Worm (Caenorhabditis elegans) whole organism, L4 larva: ENCODE results near the gene cec-8.

Source experiments
- D1046.2 ChIP-seq: fragments of 200-800 bp; sonication (Bioruptor generic); IDR thresholded peaks from 2 replicates; pipeline ENCODE4 v1.3.6; 2022; ENCODE audit warnings: missing genetic modification characterization, missing compliant biosample characterization
- F26F4.8 ChIP-seq: fragments of 200-800 bp; sonication (Bioruptor generic); conservative IDR thresholded peaks from 2 replicates; pipeline ENCODE4 v1.3.6; 2022; ENCODE audit warnings: missing genetic modification characterization, missing compliant biosample characterization
- F37D6.2 ChIP-seq: sonication (generic microtip); optimal IDR thresholded peaks from 2 replicates; lab custom pipeline; 2016; ENCODE audit warnings: mild to moderate bottlenecking, missing genetic modification characterization, missing compliant biosample characterization
- F44E2.7 ChIP-seq: fragments of 200-800 bp; sonication (Bioruptor generic); IDR thresholded peaks from 2 replicates; pipeline ENCODE4 v2.1.2; 2022; ENCODE audit warnings: missing genetic modification characterization, missing compliant biosample characterization
- R02D3.7 ChIP-seq: fragments of 150-350 bp; sonication (generic microtip); optimal IDR thresholded peaks from 3 replicates; lab custom pipeline; 2014; ENCODE audit warnings: missing biosample characterization, missing genetic modification characterization
- Y48G9A.11 ChIP-seq: fragments of 200-800 bp; sonication (Bioruptor generic); IDR thresholded peaks from 2 replicates; pipeline ENCODE4 v1.3.6; 2022; ENCODE audit warnings: missing genetic modification reagents, missing genetic modification characterization, missing compliant biosample characterization
- ZK337.2 ChIP-seq: fragments of 200-800 bp; sonication (Bioruptor generic); IDR thresholded peaks from 2 replicates; pipeline ENCODE4 v1.3.6; 2022; ENCODE audit warnings: missing genetic modification reagents, missing genetic modification characterization, missing compliant biosample characterization
- aha-1 ChIP-seq: fragments of 150-350 bp; peaks from one replicate; lab custom pipeline; 2014; ENCODE audit warnings: missing biosample characterization, missing genetic modification characterization
- arid-1 ChIP-seq: fragments of 200-800 bp; sonication (Bioruptor generic); conservative IDR thresholded peaks from 2 replicates; pipeline ENCODE4 v1.3.6; 2022; ENCODE audit warnings: missing genetic modification reagents, missing genetic modification characterization, missing compliant biosample characterization
- attf-4 ChIP-seq: sonication (generic microtip); optimal IDR thresholded peaks from 3 replicates; lab custom pipeline; 2017; ENCODE audit warnings: missing biosample characterization, missing genetic modification characterization
- ceh-20 ChIP-seq: fragments of 200-800 bp; sonication (Bioruptor generic); IDR thresholded peaks from 2 replicates; pipeline ENCODE4 v1.3.6; 2022; ENCODE audit warnings: missing genetic modification reagents, missing genetic modification characterization, missing compliant biosample characterization
- ceh-28 ChIP-seq: fragments of 150-350 bp; optimal IDR thresholded peaks from 2 replicates; lab custom pipeline; 2014; ENCODE audit warnings: missing biosample characterization, missing genetic modification reagents, missing genetic modification characterization
- ceh-82 ChIP-seq: sonication (generic microtip); optimal IDR thresholded peaks from 2 replicates; lab custom pipeline; 2017; ENCODE audit warnings: missing biosample characterization, missing genetic modification characterization
- daf-12 ChIP-seq: fragments of 150-350 bp; optimal IDR thresholded peaks from 2 replicates; lab custom pipeline; 2014; ENCODE audit warnings: missing biosample characterization, missing genetic modification reagents, missing genetic modification characterization
- daf-8 ChIP-seq: fragments of 200-800 bp; sonication (Bioruptor generic); IDR thresholded peaks from 2 replicates; pipeline ENCODE4 v1.3.6; 2022; ENCODE audit warnings: missing genetic modification characterization, missing compliant biosample characterization
- dmd-6 ChIP-seq: fragments of 200-800 bp; sonication (Bioruptor generic); IDR thresholded peaks from 2 replicates; pipeline ENCODE4 v1.3.6; 2022; ENCODE audit warnings: missing genetic modification reagents, missing genetic modification characterization, missing compliant biosample characterization
- dmd-9 ChIP-seq: fragments of 200-800 bp; sonication (Bioruptor generic); IDR thresholded peaks from 2 replicates; pipeline ENCODE4 v1.3.6; 2022; ENCODE audit warnings: missing genetic modification reagents, missing genetic modification characterization, missing compliant biosample characterization
- hlh-11 ChIP-seq: fragments of 200-800 bp; sonication (Bioruptor generic); optimal IDR thresholded peaks from 2 replicates; lab custom pipeline; 2018; ENCODE audit warnings: mild to moderate bottlenecking, missing genetic modification characterization, missing compliant biosample characterization
- hlh-30 ChIP-seq: sonication (generic microtip); optimal IDR thresholded peaks from 2 replicates; lab custom pipeline; 2017; ENCODE audit warnings: antibody characterized with exemption, mild to moderate bottlenecking, missing genetic modification characterization, missing compliant biosample characterization; ENCODE audit not compliant: insufficient read depth
- hmg-1.1 ChIP-seq: fragments of 200-800 bp; sonication (Bioruptor generic); IDR thresholded peaks from 2 replicates; pipeline ENCODE4 v1.3.6; 2022; ENCODE audit warnings: missing genetic modification reagents, missing genetic modification characterization, missing compliant biosample characterization
- lin-29 ChIP-seq: fragments of 200-800 bp; sonication (Bioruptor generic); IDR thresholded peaks from 2 replicates; pipeline ENCODE4 v1.3.6; 2022; ENCODE audit warnings: missing genetic modification reagents, missing genetic modification characterization, missing compliant biosample characterization
- lir-3 ChIP-seq: sonication (generic microtip); optimal IDR thresholded peaks from 2 replicates; lab custom pipeline; 2016; ENCODE audit warnings: mild to moderate bottlenecking, missing genetic modification characterization, missing compliant biosample characterization
- lsy-2 ChIP-seq, 2 experiments: fragments of 150-350 bp in 1 of 2; sonication (generic microtip) in 1 of 2; optimal IDR thresholded peaks; 2 replicates each; lab custom pipeline; 2014 to 2017; ENCODE audit warnings: missing biosample characterization in 2 of 2, missing genetic modification characterization in 2 of 2
- madf-5 ChIP-seq, 2 experiments: fragments of 200-800 bp; sonication (Bioruptor generic); IDR thresholded peaks; 2 replicates each; pipeline ENCODE4 v1.3.6; 2022; ENCODE audit warnings: missing compliant biosample characterization in 2 of 2, missing genetic modification characterization in 2 of 2
- mdl-1 ChIP-seq, 2 experiments: fragments of 150-350 bp in 1 of 2; sonication (generic microtip) in 1 of 2; optimal IDR thresholded peaks; 2 replicates each; lab custom pipeline; 2014 to 2017; ENCODE audit warnings: missing biosample characterization in 2 of 2, missing genetic modification characterization in 2 of 2
- mxl-2 ChIP-seq: fragments of 200-800 bp; sonication (Bioruptor generic); conservative IDR thresholded peaks from 2 replicates; pipeline ENCODE4 v1.3.6; 2022; ENCODE audit warnings: missing genetic modification reagents, missing genetic modification characterization, missing compliant biosample characterization
- nhr-11 ChIP-seq: fragments of 150-350 bp; optimal IDR thresholded peaks from 2 replicates; lab custom pipeline; 2014; ENCODE audit warnings: missing biosample characterization, missing genetic modification characterization
- nhr-111 ChIP-seq: fragments of 200-800 bp; sonication (Bioruptor generic); optimal IDR thresholded peaks from 2 replicates; lab custom pipeline; 2018; ENCODE audit warnings: mild to moderate bottlenecking, missing genetic modification characterization, missing compliant biosample characterization
- nhr-28 ChIP-seq: fragments of 150-350 bp; optimal IDR thresholded peaks from 2 replicates; lab custom pipeline; 2014; ENCODE audit warnings: missing biosample characterization, missing genetic modification characterization
- nhr-42 ChIP-seq: fragments of 200-800 bp; sonication (Bioruptor generic); IDR thresholded peaks from 2 replicates; pipeline ENCODE4 v1.3.6; 2022; ENCODE audit warnings: missing genetic modification characterization, missing compliant biosample characterization
- nhr-77 ChIP-seq: fragments of 150-350 bp; optimal IDR thresholded peaks from 2 replicates; lab custom pipeline; 2014; ENCODE audit warnings: missing biosample characterization, missing genetic modification characterization
- pha-4 ChIP-seq, 2 experiments: fragments of 150-350 bp in 1 of 2; fragments of 200-800 bp in 1 of 2; sonication (Bioruptor generic) in 1 of 2; IDR thresholded peaks in 1 of 2; optimal IDR thresholded peaks in 1 of 2; 2 replicates each; pipeline versions ENCODE4 v1.3.6 to Lab custom; 2014 to 2022; ENCODE audit warnings: missing genetic modification characterization in 2 of 2, missing genetic modification reagents in 2 of 2, missing biosample characterization in 1 of 2, missing compliant biosample characterization in 1 of 2
- php-3 ChIP-seq: fragments of 200-800 bp; sonication (Bioruptor generic); IDR thresholded peaks from 2 replicates; pipeline ENCODE4 v1.3.6; 2022; ENCODE audit warnings: missing genetic modification reagents, missing genetic modification characterization, missing compliant biosample characterization
- rbr-2 ChIP-seq: sonication (generic microtip); optimal IDR thresholded peaks from 2 replicates; lab custom pipeline; 2016; ENCODE audit warnings: missing genotype, missing genetic modification characterization, missing compliant biosample characterization
- saeg-2 ChIP-seq: fragments of 200-800 bp; sonication (Bioruptor generic); IDR thresholded peaks from 2 replicates; pipeline ENCODE4 v1.3.6; 2022; ENCODE audit warnings: missing genetic modification reagents, missing genetic modification characterization, missing compliant biosample characterization
- set-16 ChIP-seq: fragments of 200-800 bp; sonication (Bioruptor generic); IDR thresholded peaks from 2 replicates; pipeline ENCODE4 v1.3.6; 2022; ENCODE audit warnings: missing genetic modification reagents, missing genetic modification characterization, missing compliant biosample characterization
- spr-3 ChIP-seq: fragments of 200-800 bp; sonication (Bioruptor generic); optimal IDR thresholded peaks from 2 replicates; lab custom pipeline; 2018; ENCODE audit warnings: mild to moderate bottlenecking, missing genetic modification characterization, missing compliant biosample characterization
- tag-97 ChIP-seq: fragments of 200-800 bp; sonication (Bioruptor generic); IDR thresholded peaks from 2 replicates; pipeline ENCODE4 v1.3.6; 2022; ENCODE audit warnings: missing genetic modification characterization, missing compliant biosample characterization
- tra-1 ChIP-seq: fragments of 200-800 bp; sonication (Bioruptor generic); IDR thresholded peaks from 2 replicates; pipeline ENCODE4 v1.3.6; 2022; ENCODE audit warnings: missing genetic modification reagents, missing genetic modification characterization, missing compliant biosample characterization
- unc-62 ChIP-seq, 3 experiments: fragments of 150-350 bp in 1 of 3; sonication (generic microtip); optimal IDR thresholded peaks in 2 of 3; peaks in 1 of 3; 1 replicate in 1 of 3; 2 replicates in 2 of 3; lab custom pipeline; 2014 to 2017; ENCODE audit warnings: missing biosample characterization in 3 of 3, missing genetic modification characterization in 3 of 3, missing genetic modification reagents in 3 of 3, missing genotype in 1 of 3
- zip-11 ChIP-seq: fragments of 200-800 bp; sonication (Bioruptor generic); IDR thresholded peaks from 2 replicates; pipeline ENCODE4 v1.3.6; 2022; ENCODE audit warnings: missing genetic modification characterization, missing compliant biosample characterization
- zip-2 ChIP-seq: fragments of 150-350 bp; optimal IDR thresholded peaks from 2 replicates; lab custom pipeline; 2014; ENCODE audit warnings: missing biosample characterization, missing genetic modification characterization

Gene cec-8

ce11 chrIII:402168-402813 lies 26.8 kb upstream of the cec-8 start, which contains the start of the genes Y55B1BL.1 and Y55B1BL.2:
Gene Y55B1BL.1 (plus strand): TSS chrIII:402384.
Gene Y55B1BL.2 (plus strand): TSS chrIII:402763.
- no peak for TF ChIP-seq nhr-77 (tag; lab: Kevin White, UChicago)
- no peak for TF ChIP-seq tra-1 (GFP tag; lab: Robert Waterston, UW)
- no peak for TF ChIP-seq dmd-6 (GFP tag; lab: Robert Waterston, UW)
- TF ChIP-seq hlh-30 (tag; lab: Kevin White, UChicago): peak; percentile 75
- TF ChIP-seq set-16 (GFP tag; lab: Robert Waterston, UW): no peak
- TF ChIP-seq unc-62 (GFP tag; optimal IDR thresholded peaks at IDR 0.05 in 1 of 2; lab: Kevin White, UChicago): peak in 1 of 2 experiments; percentile 73
- TF ChIP-seq unc-62 (tag; optimal IDR thresholded peaks at IDR 0.05; lab: Kevin White, UChicago): no peak
- TF ChIP-seq F37D6.2 (tag; lab: Kevin White, UChicago): no peak
- no peak for TF ChIP-seq zip-11 (GFP tag; lab: Robert Waterston, UW)
- no peak for TF ChIP-seq rbr-2 (tag; lab: Kevin White, UChicago)
- TF ChIP-seq daf-8 (GFP tag; lab: Robert Waterston, UW): no peak
- peak; percentile 56 for TF ChIP-seq nhr-28
- TF ChIP-seq lsy-2 (tag; optimal IDR thresholded peaks at IDR 0.05; lab: Kevin White, UChicago): no peak
- no peak for TF ChIP-seq R02D3.7 (tag; lab: Kevin White, UChicago)
- no peak for TF ChIP-seq pha-4 (GFP tag; IDR thresholded peaks at IDR 0.05; lab: Robert Waterston, UW)
- no peak for TF ChIP-seq pha-4 (tag; optimal IDR thresholded peaks at IDR 0.05; lab: Kevin White, UChicago)
- no peak for TF ChIP-seq spr-3
- no peak for TF ChIP-seq F44E2.7 (GFP tag; lab: Robert Waterston, UW)
- TF ChIP-seq lir-3 (tag; lab: Kevin White, UChicago): no peak
- TF ChIP-seq mdl-1 (tag; optimal IDR thresholded peaks at IDR 0.05; lab: Kevin White, UChicago): peak in 1 of 2 experiments; percentile 38
- TF ChIP-seq, all 104 proteins: peak for 4

DNA sequence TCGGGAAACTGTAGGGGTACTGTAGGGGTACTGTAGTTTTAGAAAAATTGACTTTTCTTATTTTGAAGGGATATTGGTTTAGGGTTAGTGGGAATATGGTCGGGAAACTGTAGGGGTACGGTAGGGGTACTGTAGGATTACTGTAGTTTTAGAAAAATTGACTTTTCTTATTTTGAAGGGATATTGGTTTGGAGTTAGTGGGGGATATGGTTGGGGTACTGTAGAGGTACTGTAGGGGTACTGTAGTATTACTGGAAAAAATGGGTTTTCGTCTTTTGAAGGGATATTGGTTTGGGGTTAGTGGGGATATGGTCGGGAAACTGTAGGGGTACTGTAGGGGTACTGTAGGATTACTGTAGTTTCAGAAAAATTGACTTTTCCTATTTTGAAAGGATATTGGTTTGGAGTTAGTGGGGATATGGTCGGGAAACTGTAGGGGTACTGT lies 13.8 kb upstream of the cec-8 start:
- TF ChIP-seq nhr-42 (GFP tag; lab: Robert Waterston, UW) (peak; percentile 64), php-3 (GFP tag; lab: Robert Waterston, UW) (peak; percentile 75; the same call in 1 of the 2 replicates), tra-1 (GFP tag; lab: Robert Waterston, UW) (peak; percentile 13; the same call in 1 of the 2 replicates), F26F4.8 (GFP tag; lab: Robert Waterston, UW) (peak; percentile 51; the same call in 1 of the 2 replicates), tag-97 (GFP tag; lab: Robert Waterston, UW) (0 out of 2 replicates have a peak, but pooled peaks have one; percentile 86), Y48G9A.11 (peak; percentile 66; the same call in 1 of the 2 replicates), madf-5 (GFP tag; IDR thresholded peaks at IDR 0.05; lab: Robert Waterston, UW) (peak; percentile 43 to 72; a peak in 2 of 4 replicates), ZK337.2 (GFP tag; lab: Robert Waterston, UW) (peak; percentile 64; the same call in 1 of the 2 replicates), daf-8 (GFP tag; lab: Robert Waterston, UW) (peak; percentile 63; the same call in 1 of the 2 replicates), dmd-9 (GFP tag; lab: Robert Waterston, UW) (peak; percentile 73; the same call in 1 of the 2 replicates), D1046.2 (GFP tag; lab: Robert Waterston, UW) (0 out of 2 replicates have a peak, but pooled peaks have one; percentile 38), ceh-20 (GFP tag; lab: Robert Waterston, UW) (0 out of 2 replicates have a peak, but pooled peaks have one; percentile 34), mxl-2 (peak; percentile 42; the same call in 1 of the 2 replicates), arid-1 (GFP tag; lab: Robert Waterston, UW) (peak; percentile 59; the same call in 1 of the 2 replicates), saeg-2 (peak; percentile 75; the same call in 1 of the 2 replicates), hmg-1.1 (GFP tag; lab: Robert Waterston, UW) (peak; percentile 48; the same call in 1 of the 2 replicates)
- TF ChIP-seq, all 104 proteins: peak for 16; not testable (repeated sequence) for 88

DNA sequence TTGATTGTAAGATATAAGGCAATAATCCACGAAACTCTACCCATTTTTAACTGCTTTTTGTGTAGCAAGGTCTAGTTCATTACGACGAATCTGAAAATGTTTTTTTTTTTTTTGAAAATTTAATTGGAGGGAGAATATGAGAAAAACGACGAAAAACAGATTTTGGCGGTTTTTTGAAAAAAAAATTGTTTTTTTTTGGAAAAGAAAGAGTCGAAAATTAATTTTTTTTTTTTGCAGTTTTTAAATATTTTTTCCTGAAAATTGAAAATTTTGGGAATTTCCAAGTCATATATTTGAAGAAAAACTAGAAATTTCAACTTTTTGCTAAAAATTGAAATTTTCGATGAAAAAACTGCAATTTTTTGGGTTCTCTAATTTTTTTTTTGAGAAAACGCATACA lies 10.5 kb upstream of the cec-8 start, which contains the start of gene stim-1:
Gene stim-1 (minus strand): TSS at position 101 of the 400 bp plus-strand sequence.
- TF ChIP-seq nhr-111 (GFP tag; lab: Kevin White, UChicago) (no peak), php-3 (GFP tag; lab: Robert Waterston, UW) (no peak), nhr-77 (tag; lab: Kevin White, UChicago) (no peak), lin-29 (GFP tag; lab: Robert Waterston, UW) (no peak), saeg-2 (no peak), daf-12 (tag; lab: Kevin White, UChicago) (no peak), spr-3 (no peak), zip-2 (tag; lab: Kevin White, UChicago) (no peak), hlh-11 (tag; lab: Kevin White, UChicago) (no peak), aha-1 (no peak), attf-4 (tag; lab: Kevin White, UChicago) (no peak), ceh-28 (tag; lab: Kevin White, UChicago) (no peak), R02D3.7 (tag; lab: Kevin White, UChicago) (no peak), ceh-82 (tag; lab: Kevin White, UChicago) (no peak), hmg-1.1 (GFP tag; lab: Robert Waterston, UW) (no peak), nhr-11 (no peak)
- TF ChIP-seq, all 104 proteins: peak for 0
